Worm (Caenorhabditis elegans) whole organism, L2 larva: ENCODE results near the gene H40L08.7.

Experiments used
- Y55F3AM.14 ChIP-seq: fragments of 200-800 bp; sonication (Bioruptor generic); optimal IDR thresholded peaks from 2 replicates; lab custom pipeline; 2018; ENCODE audit warnings: mild to moderate bottlenecking, missing genetic modification characterization, missing compliant biosample characterization
- ceh-82 ChIP-seq: fragments of 150-350 bp; optimal IDR thresholded peaks from 2 replicates; lab custom pipeline; 2014; ENCODE audit warnings: missing biosample characterization, missing genetic modification characterization
- egl-27 ChIP-seq: sonication (generic microtip); optimal IDR thresholded peaks from 3 replicates; lab custom pipeline; 2017; ENCODE audit warnings: missing biosample characterization, missing genetic modification reagents, missing genetic modification characterization
- lsy-2 ChIP-seq, 2 experiments: fragments of 150-350 bp in 1 of 2; sonication (generic microtip) in 1 of 2; optimal IDR thresholded peaks; 2 replicates each; lab custom pipeline; 2014 to 2017; ENCODE audit warnings: missing biosample characterization in 2 of 2, missing genetic modification characterization in 2 of 2
- mab-5 ChIP-seq: fragments of 150-350 bp; optimal IDR thresholded peaks from 2 replicates; lab custom pipeline; 2014; ENCODE audit warnings: missing biosample characterization, missing genetic modification characterization
- mdl-1 ChIP-seq, 2 experiments: fragments of 150-350 bp in 1 of 2; sonication (generic microtip) in 1 of 2; optimal IDR thresholded peaks; 2 replicates each; lab custom pipeline; 2017; ENCODE audit warnings: missing biosample characterization in 2 of 2, missing genetic modification characterization in 2 of 2
- nhr-21 ChIP-seq: fragments of 150-350 bp; optimal IDR thresholded peaks from 2 replicates; lab custom pipeline; 2014; ENCODE audit warnings: missing biosample characterization, missing genetic modification characterization
- nhr-23 ChIP-seq: fragments of 150-350 bp; optimal IDR thresholded peaks from 2 replicates; lab custom pipeline; 2014; ENCODE audit warnings: missing biosample characterization, missing genetic modification reagents, missing genetic modification characterization
- nhr-6 ChIP-seq: fragments of 150-350 bp; optimal IDR thresholded peaks from 2 replicates; lab custom pipeline; 2014; ENCODE audit warnings: missing biosample characterization, missing genetic modification characterization
- sem-4 ChIP-seq: fragments of 150-350 bp; optimal IDR thresholded peaks from 2 replicates; lab custom pipeline; 2014; ENCODE audit warnings: missing biosample characterization, missing genetic modification reagents, missing genetic modification characterization
- skn-1 ChIP-seq: sonication (generic microtip); optimal IDR thresholded peaks from 2 replicates; lab custom pipeline; 2017; ENCODE audit warnings: missing biosample characterization, missing genetic modification characterization
- sma-9 ChIP-seq, 2 experiments: fragments of 150-350 bp in 1 of 2; sonication (generic microtip) in 1 of 2; optimal IDR thresholded peaks; 2 replicates each; lab custom pipeline; 2014 to 2016; ENCODE audit warnings: missing genetic modification characterization in 2 of 2, mild to moderate bottlenecking in 1 of 2, missing biosample characterization in 1 of 2, missing compliant biosample characterization in 1 of 2, missing genetic modification reagents in 1 of 2, moderate library complexity in 1 of 2
- snpc-4 ChIP-seq: fragments of 150-350 bp; optimal IDR thresholded peaks from 2 replicates; lab custom pipeline; 2014; ENCODE audit warnings: missing biosample characterization, missing genetic modification characterization
- unc-55 ChIP-seq: fragments of 150-350 bp; sonication (generic microtip); optimal IDR thresholded peaks from 3 replicates; lab custom pipeline; 2014; ENCODE audit warnings: missing biosample characterization, missing genetic modification reagents, missing genetic modification characterization

The H40L08.7 gene

ce11 chrX:15027997-15028396 lies 49.5 kb downstream of the H40L08.7 start:
- TF ChIP-seq skn-1 (tag; lab: Kevin White, UChicago) = no peak
- no peak for TF ChIP-seq sma-9 (GFP tag; optimal IDR thresholded peaks at IDR 0.05; lab: Kevin White, UChicago)
- no peak for TF ChIP-seq sma-9 (tag; optimal IDR thresholded peaks at IDR 0.05; lab: Kevin White, UChicago)
- TF ChIP-seq snpc-4 (tag; lab: Kevin White, UChicago) = peak; percentile 24

- no peak for TF ChIP-seq ceh-82 (tag; lab: Kevin White, UChicago)
- peak; percentile 4 for TF ChIP-seq egl-27
- TF ChIP-seq Y55F3AM.14 (GFP tag; lab: Kevin White, UChicago) = no peak
- peak; percentile 77 for TF ChIP-seq unc-55 (GFP tag; lab: Kevin White, UChicago)
- TF ChIP-seq lsy-2 (tag; optimal IDR thresholded peaks at IDR 0.05; lab: Kevin White, UChicago) = peak in 1 of 2 experiments; percentile 3
- no peak for TF ChIP-seq mdl-1 (tag; optimal IDR thresholded peaks at IDR 0.05; lab: Kevin White, UChicago)
- no peak for TF ChIP-seq nhr-6 (tag; lab: Kevin White, UChicago)
- TF ChIP-seq sem-4 (tag; lab: Kevin White, UChicago) = no peak
- TF ChIP-seq mab-5 (tag; lab: Kevin White, UChicago) = peak; percentile 68
- TF ChIP-seq nhr-21 (tag; lab: Kevin White, UChicago) = no peak
- TF ChIP-seq nhr-23 (tag; lab: Kevin White, UChicago) = no peak
Measured at ce11 chrX:15027566-15027965, 50.0 kb downstream of the H40L08.7 start.
